Fruit fly (Drosophila melanogaster): Measurements from ENCODE around the gene CG15256.

dm6 chr2L:15547219-15547618 is 3.0 kb upstream of the CG15256 start, which contains the start of gene Skadu:
- no peak for TF ChIP-seq zen (tag; optimal IDR thresholded peaks at IDR 0.05)
- no peak for TF ChIP-seq Abd-B (GFP tag; optimal IDR thresholded peaks at IDR 0.05)
- TF ChIP-seq gro (GFP tag; optimal IDR thresholded peaks at IDR 0.05): no peak
- no peak for TF ChIP-seq CG8478 (optimal IDR thresholded peaks at IDR 0.05)
- TF ChIP-seq btn (GFP tag; optimal IDR thresholded peaks at IDR 0.05): no peak
- no peak for TF ChIP-seq pita (GFP tag; optimal IDR thresholded peaks at IDR 0.05)
- TF ChIP-seq bowl (GFP tag; IDR thresholded peaks at IDR 0.05): no peak
- no peak for TF ChIP-seq pfk (GFP tag; optimal IDR thresholded peaks at IDR 0.05)
- TF ChIP-seq Blimp-1 (GFP tag; optimal IDR thresholded peaks at IDR 0.05): no peak
- TF ChIP-seq dimm (GFP tag; IDR thresholded peaks at IDR 0.05): no peak
- TF ChIP-seq CG10462 (GFP tag; optimal IDR thresholded peaks at IDR 0.05): no peak
- TF ChIP-seq CG15073 (GFP tag; optimal IDR thresholded peaks at IDR 0.05): no peak

Measured in whole organism, embryonic.